Fruit fly (Drosophila melanogaster): ENCODE data around the gene SdhC.

SdhC gene

DNA sequence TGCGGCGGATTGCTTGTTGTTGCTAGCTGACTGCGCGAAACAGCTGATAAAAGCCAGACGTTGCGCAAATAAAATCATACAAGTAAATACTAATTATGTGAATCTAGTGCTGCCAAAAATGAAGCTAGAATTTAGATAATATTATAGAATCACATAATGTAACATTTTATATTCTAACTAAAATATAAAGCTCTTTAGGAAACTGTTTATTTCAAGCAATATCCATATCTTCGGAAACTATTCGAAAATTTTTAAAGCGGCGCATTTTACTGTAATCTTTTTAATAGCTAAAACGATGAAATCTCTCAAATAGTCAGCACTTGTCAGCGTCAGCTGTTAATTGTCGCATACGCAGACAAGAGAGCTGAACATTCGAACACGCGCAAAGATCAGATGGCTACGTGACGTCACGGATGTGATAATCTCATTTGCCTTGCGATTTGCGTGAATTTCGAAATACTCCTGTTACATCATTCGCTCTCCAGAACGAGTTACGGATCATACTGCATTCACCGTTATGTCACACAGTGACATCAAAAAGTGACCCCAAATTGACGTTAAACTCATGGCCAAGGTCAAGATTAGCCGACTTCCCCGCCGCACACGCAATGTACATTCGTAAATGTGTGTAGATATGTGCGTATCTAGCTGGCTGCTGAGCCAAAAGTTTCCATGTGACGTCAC, 33.5 kb upstream of the SdhC start:
- TF ChIP-seq CG12605 (GFP tag; IDR thresholded peaks at IDR 0.05) (no peak), CG14655 (GFP tag; optimal IDR thresholded peaks at IDR 0.05) (no peak), CG10348 (GFP tag; IDR thresholded peaks at IDR 0.05) (no peak), gl (tag; optimal IDR thresholded peaks at IDR 0.05) (no peak), fd96Ca (GFP tag; IDR thresholded peaks at IDR 0.05) (no peak), Ets98B (GFP tag; IDR thresholded peaks at IDR 0.05) (no peak), CG13204 (GFP tag; optimal IDR thresholded peaks at IDR 0.05) (no peak), EcR (GFP tag; optimal IDR thresholded peaks at IDR 0.05) (peak; percentile 17)

DNA sequence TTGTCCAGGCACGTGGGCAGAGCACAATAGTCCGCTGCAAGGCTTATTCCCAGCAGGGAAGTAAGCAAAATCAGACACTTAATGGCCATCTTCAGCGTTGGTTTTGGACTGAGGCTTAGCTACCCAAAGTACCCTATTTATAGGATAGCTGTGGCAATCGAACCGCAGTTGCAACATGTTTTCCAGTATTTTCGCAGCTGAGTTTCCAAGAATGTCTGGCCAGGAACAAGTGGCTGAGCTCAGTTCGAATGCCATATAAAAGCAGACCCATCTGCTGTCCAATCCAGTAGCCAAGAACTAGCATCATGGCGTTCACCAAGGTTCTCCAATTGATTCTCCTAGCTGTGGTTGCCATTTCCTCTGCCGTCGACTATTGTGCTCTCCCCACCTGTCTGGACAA, 31.2 kb upstream of the SdhC start, which contains the start of the genes scpr-B and scpr-A:
Gene scpr-B (minus strand): TSS at position 101 of the 400 bp plus-strand sequence.
Gene scpr-A (plus strand): TSS at position 293 of the 400 bp plus-strand sequence.
- TF ChIP-seq Ets98B (GFP tag; IDR thresholded peaks at IDR 0.05) = no peak
- TF ChIP-seq CG15710 (tag; optimal IDR thresholded peaks at IDR 0.05) = no peak
- TF ChIP-seq D1 (tag; optimal IDR thresholded peaks at IDR 0.05) = no peak
- no peak for TF ChIP-seq Pif1A (GFP tag; optimal IDR thresholded peaks at IDR 0.05)

DNA sequence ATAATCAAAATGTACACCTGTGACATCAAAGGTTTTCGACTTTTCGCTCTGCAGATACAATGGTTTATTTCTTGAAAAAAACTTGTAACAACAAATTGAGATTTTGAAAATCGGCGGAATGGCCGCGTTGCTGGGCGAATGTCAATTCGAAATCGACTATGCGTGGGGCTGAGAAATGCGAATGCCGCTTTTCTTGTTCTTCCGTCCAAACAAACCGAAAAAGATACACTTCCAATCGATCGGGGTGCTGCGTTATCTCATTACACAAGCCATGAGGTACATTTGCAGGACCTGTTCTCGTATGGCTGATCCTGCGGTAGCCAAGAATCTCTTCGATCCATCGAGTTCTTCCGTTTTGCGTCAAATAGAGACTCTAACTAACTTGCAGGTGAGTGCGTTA, 27.9 kb upstream of the SdhC start, which contains the start of gene CG31388:
Gene CG31388 (plus strand): TSS at position 218 of the 400 bp plus-strand sequence.
- TF ChIP-seq CG4496 (GFP tag; IDR thresholded peaks at IDR 0.05) (no peak), D1 (tag; optimal IDR thresholded peaks at IDR 0.05) (no peak), Pif1B (GFP tag; optimal IDR thresholded peaks at IDR 0.05) (no peak), rn (GFP tag; IDR thresholded peaks at IDR 0.05) (no peak), CG14655 (GFP tag; optimal IDR thresholded peaks at IDR 0.05) (no peak), CG34367 (tag; optimal IDR thresholded peaks at IDR 0.05) (no peak), CG9948 (tag; optimal IDR thresholded peaks at IDR 0.05) (no peak), CG13204 (GFP tag; optimal IDR thresholded peaks at IDR 0.05) (no peak), CG32121 (GFP tag; IDR thresholded peaks at IDR 0.05) (no peak), CG12605 (GFP tag; IDR thresholded peaks at IDR 0.05) (no peak), Pif1A (GFP tag; optimal IDR thresholded peaks at IDR 0.05) (no peak), Snoo (tag; optimal IDR thresholded peaks at IDR 0.05) (no peak), fd96Ca (GFP tag; IDR thresholded peaks at IDR 0.05) (no peak), CG17806 (tag; optimal IDR thresholded peaks at IDR 0.05) (no peak), Ets98B (GFP tag; IDR thresholded peaks at IDR 0.05) (no peak), CG10348 (GFP tag; IDR thresholded peaks at IDR 0.05) (no peak), gl (tag; optimal IDR thresholded peaks at IDR 0.05) (no peak), CG15710 (tag; optimal IDR thresholded peaks at IDR 0.05) (no peak), CG8301 (tag; optimal IDR thresholded peaks at IDR 0.05) (no peak), EcR (GFP tag; optimal IDR thresholded peaks at IDR 0.05) (no peak)

DNA sequence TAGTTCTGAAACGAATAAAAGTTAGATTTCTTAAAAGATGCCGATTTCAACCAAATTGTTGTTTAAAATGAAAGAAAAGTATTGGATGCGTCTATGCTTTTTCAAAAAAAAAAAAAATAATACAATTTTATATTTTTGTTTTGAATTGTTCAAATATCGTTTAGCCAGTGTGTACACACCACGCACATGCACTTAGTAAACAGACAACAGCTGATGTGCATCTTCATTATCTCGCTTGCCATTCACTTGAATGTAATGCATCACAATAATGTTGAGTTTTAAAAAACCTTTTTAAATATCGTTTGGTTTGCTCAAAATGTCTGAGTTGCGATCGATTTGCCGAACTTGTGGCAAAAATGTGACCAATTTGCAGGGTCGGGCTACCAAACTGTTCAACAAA, 26.4 kb upstream of the SdhC start, which contains the start of gene CG31441:
Gene CG31441 (plus strand): TSS at position 246 of the 400 bp plus-strand sequence.
- TF ChIP-seq Snoo (tag; optimal IDR thresholded peaks at IDR 0.05) (no peak), CG8159 (tag; optimal IDR thresholded peaks at IDR 0.05) (no peak), CG9948 (tag; optimal IDR thresholded peaks at IDR 0.05) (no peak), CG12605 (GFP tag; IDR thresholded peaks at IDR 0.05) (no peak)

DNA sequence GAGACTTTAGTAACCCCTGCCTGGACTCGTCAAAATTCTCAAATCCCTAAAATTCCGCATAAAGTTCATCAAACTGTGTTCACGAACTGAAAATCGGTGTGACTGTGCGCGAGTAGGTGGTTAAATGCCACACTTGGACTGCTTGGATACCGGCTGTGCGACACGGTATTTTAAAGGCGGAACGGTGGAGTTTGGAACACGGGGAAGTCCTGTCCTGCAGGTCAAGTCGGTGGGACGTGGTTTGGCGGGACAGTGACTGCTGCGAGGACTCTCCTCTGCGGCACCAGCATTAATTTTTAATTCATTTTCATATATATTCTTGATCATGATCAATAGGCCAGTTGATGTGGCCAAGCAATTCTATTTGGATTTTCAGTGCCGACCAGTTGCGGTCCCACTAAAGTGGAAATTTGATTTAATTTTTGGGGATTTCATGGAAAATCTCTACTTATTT, 25.3 kb upstream of the SdhC start, which contains the start of the genes Arfip and CG17721:
Gene Arfip (minus strand): TSS at position 96 of the 454 bp plus-strand sequence.
Gene CG17721 (plus strand): TSS at position 223 of the 454 bp plus-strand sequence.
- TF ChIP-seq CG34367 (tag; optimal IDR thresholded peaks at IDR 0.05) (no peak), CG32121 (GFP tag; IDR thresholded peaks at IDR 0.05) (no peak), EcR (GFP tag; optimal IDR thresholded peaks at IDR 0.05) (peak; percentile 88), Pif1B (GFP tag; optimal IDR thresholded peaks at IDR 0.05) (no peak)

DNA sequence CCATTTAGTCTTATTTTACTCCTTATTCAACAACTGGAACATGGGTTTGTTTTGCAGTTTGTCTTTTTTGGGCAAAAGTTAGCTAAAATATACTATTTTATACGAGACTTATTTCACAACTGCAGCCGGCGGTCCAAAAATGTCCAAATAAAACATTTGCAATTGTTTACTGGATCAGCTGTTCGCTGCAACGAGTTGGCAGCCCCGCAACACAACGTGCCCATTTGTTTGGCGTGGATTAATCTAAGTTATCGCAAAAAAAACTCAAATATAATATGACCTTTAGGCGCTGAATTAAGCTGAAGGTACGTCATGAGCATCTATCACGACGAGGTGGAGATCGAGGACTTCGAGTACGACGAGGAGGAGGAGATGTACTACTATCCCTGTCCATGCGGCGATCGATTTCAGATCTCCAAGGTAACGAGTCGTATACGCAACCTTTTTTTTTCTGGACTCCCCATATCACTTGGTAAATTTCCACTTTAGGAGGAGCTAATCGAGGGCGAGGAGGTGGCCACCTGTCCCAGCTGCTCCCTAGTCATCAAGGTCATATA, 22.1 kb upstream of the SdhC start, which contains the start of the genes CG17187 and Dph3:
Gene CG17187 (minus strand): TSS at position 175 of the 557 bp plus-strand sequence.
Gene Dph3 (plus strand): TSS at position 208 of the 557 bp plus-strand sequence.
- TF ChIP-seq CG4496 (GFP tag; IDR thresholded peaks at IDR 0.05) = no peak
- TF ChIP-seq Snoo (tag; optimal IDR thresholded peaks at IDR 0.05) = no peak
- TF ChIP-seq CG9948 (tag; optimal IDR thresholded peaks at IDR 0.05) = no peak
- no peak for TF ChIP-seq D1 (tag; optimal IDR thresholded peaks at IDR 0.05)
- TF ChIP-seq CG13204 (GFP tag; optimal IDR thresholded peaks at IDR 0.05) = no peak
- TF ChIP-seq CG8159 (tag; optimal IDR thresholded peaks at IDR 0.05) = no peak
- TF ChIP-seq CG14655 (GFP tag; optimal IDR thresholded peaks at IDR 0.05) = no peak
- no peak for TF ChIP-seq CG12605 (GFP tag; IDR thresholded peaks at IDR 0.05)
- TF ChIP-seq gl (tag; optimal IDR thresholded peaks at IDR 0.05) = no peak
- TF ChIP-seq Pif1A (GFP tag; optimal IDR thresholded peaks at IDR 0.05) = no peak
- no peak for TF ChIP-seq CG17806 (tag; optimal IDR thresholded peaks at IDR 0.05)

DNA sequence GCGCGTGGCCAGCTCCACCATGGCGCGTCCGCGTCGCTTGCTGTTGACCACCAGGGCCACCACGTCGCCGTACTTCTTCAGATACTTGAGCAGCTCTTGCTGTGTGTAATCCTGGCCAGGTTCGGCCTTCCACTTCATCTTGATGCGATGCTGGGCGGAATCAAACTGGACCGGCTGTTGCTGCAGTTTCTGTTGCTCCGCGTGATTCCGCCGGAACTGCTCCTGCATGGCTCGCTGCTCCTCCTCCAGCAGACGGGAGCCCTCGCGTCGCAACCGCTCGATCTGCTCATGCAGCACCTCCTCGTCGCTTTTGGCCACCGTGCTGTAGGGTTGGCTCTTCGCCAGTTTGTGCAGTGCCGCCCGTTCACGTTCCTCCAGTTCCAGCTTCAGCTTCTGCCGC, 21.4 kb upstream of the SdhC start:
- TF ChIP-seq CG10348 (GFP tag; IDR thresholded peaks at IDR 0.05) = no peak
- TF ChIP-seq rn (GFP tag; IDR thresholded peaks at IDR 0.05) = no peak
- TF ChIP-seq D1 (tag; optimal IDR thresholded peaks at IDR 0.05) = no peak
- no peak for TF ChIP-seq CG14655 (GFP tag; optimal IDR thresholded peaks at IDR 0.05)
- no peak for TF ChIP-seq Snoo (tag; optimal IDR thresholded peaks at IDR 0.05)
- no peak for TF ChIP-seq CG8301 (tag; optimal IDR thresholded peaks at IDR 0.05)
- TF ChIP-seq gl (tag; optimal IDR thresholded peaks at IDR 0.05) = no peak
- TF ChIP-seq CG34367 (tag; optimal IDR thresholded peaks at IDR 0.05) = no peak
- TF ChIP-seq Pif1B (GFP tag; optimal IDR thresholded peaks at IDR 0.05) = no peak
- no peak for TF ChIP-seq CG9948 (tag; optimal IDR thresholded peaks at IDR 0.05)
- TF ChIP-seq CG4496 (GFP tag; IDR thresholded peaks at IDR 0.05) = no peak
- TF ChIP-seq CG15710 (tag; optimal IDR thresholded peaks at IDR 0.05) = no peak
- no peak for TF ChIP-seq CG8159 (tag; optimal IDR thresholded peaks at IDR 0.05)
- TF ChIP-seq CG17806 (tag; optimal IDR thresholded peaks at IDR 0.05) = no peak
- TF ChIP-seq fd96Ca (GFP tag; IDR thresholded peaks at IDR 0.05) = no peak
- TF ChIP-seq CG12605 (GFP tag; IDR thresholded peaks at IDR 0.05) = no peak
- no peak for TF ChIP-seq Ets98B (GFP tag; IDR thresholded peaks at IDR 0.05)
- no peak for TF ChIP-seq EcR (GFP tag; optimal IDR thresholded peaks at IDR 0.05)
- no peak for TF ChIP-seq Pif1A (GFP tag; optimal IDR thresholded peaks at IDR 0.05)
- no peak for TF ChIP-seq CG13204 (GFP tag; optimal IDR thresholded peaks at IDR 0.05)
